Worm (Caenorhabditis elegans) whole organism, L1 larva: ENCODE measurements around the gene F44D12.10.

Source experiments
- dpl-1 ChIP-seq, 3 experiments: fragments of 150-350 bp in 2 of 3; sonication (generic microtip) in 1 of 3; optimal IDR thresholded peaks; 2 replicates each; lab custom pipeline; 2014 to 2017; ENCODE audit warnings: missing biosample characterization in 3 of 3, missing genetic modification characterization in 3 of 3, missing genetic modification reagents in 3 of 3
- egl-13 ChIP-seq: sonication (generic microtip); optimal IDR thresholded peaks from 2 replicates; lab custom pipeline; 2016; ENCODE audit warnings: missing genotype, missing genetic modification reagents, missing genetic modification characterization, missing compliant biosample characterization
- elt-3 ChIP-seq, 6 experiments: fragments of 150-350 bp in 1 of 6; sonication (generic microtip); optimal IDR thresholded peaks; 2 replicates each; lab custom pipeline; 2017 to 2018; ENCODE audit warnings: missing biosample characterization in 6 of 6, missing genetic modification characterization in 6 of 6, inconsistent platforms in 1 of 6
- lsy-2 ChIP-seq, 2 experiments: fragments of 150-350 bp; optimal IDR thresholded peaks; 2 replicates each; lab custom pipeline; 2014; ENCODE audit warnings: missing biosample characterization in 2 of 2, missing genetic modification characterization in 2 of 2
- snpc-4 ChIP-seq: fragments of 150-350 bp; optimal IDR thresholded peaks from 2 replicates; lab custom pipeline; 2014; ENCODE audit warnings: missing biosample characterization, missing genetic modification characterization
- sup-37 ChIP-seq: fragments of 200-800 bp; sonication (Bioruptor generic); optimal IDR thresholded peaks from 2 replicates; lab custom pipeline; 2018; ENCODE audit warnings: mild to moderate bottlenecking, missing genetic modification characterization, missing compliant biosample characterization
- swsn-7 ChIP-seq: sonication (generic microtip); optimal IDR thresholded peaks from 2 replicates; lab custom pipeline; 2016; ENCODE audit warnings: missing genetic modification characterization, missing compliant biosample characterization
- unc-62 ChIP-seq: fragments of 150-350 bp; optimal IDR thresholded peaks from 2 replicates; lab custom pipeline; 2014; ENCODE audit warnings: missing biosample characterization, missing genetic modification reagents, missing genetic modification characterization
- vab-15 ChIP-seq: sonication (generic microtip); optimal IDR thresholded peaks from 2 replicates; lab custom pipeline; 2017; ENCODE audit warnings: missing genotype, mild to moderate bottlenecking, missing genetic modification characterization, missing compliant biosample characterization

DNA sequence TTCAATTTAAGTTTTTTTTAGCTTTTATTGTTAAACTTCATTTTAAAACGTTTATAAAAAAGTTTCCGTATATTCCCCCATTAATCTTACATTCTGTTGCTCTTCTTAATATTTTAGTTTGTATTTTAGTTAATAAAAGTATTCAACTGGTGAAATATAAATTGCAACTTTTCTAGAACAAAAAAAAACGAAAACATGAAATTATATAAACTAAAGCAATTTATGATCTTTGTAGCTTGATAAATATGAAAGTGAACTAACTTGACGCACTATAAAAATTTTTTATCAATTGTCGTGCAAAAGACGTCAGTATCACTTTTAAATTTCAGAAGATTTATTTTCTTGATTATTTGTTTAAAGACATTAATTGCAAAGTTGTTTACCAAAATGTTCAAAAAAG is 19.2 kb downstream of the F44D12.10 start, which contains the start of gene F44D12.2:
- no peak for TF ChIP-seq lsy-2 (tag; optimal IDR thresholded peaks at IDR 0.05; lab: Kevin White, UChicago)
- TF ChIP-seq vab-15 (tag; lab: Kevin White, UChicago): no peak
- TF ChIP-seq unc-62 (GFP tag; lab: Kevin White, UChicago): no peak
- TF ChIP-seq elt-3 (tag; optimal IDR thresholded peaks at IDR 0.05; lab: Kevin White, UChicago): no peak
- no peak for TF ChIP-seq egl-13
- no peak for TF ChIP-seq dpl-1 (GFP tag; optimal IDR thresholded peaks at IDR 0.05; lab: Kevin White, UChicago)
- TF ChIP-seq sup-37 (GFP tag; lab: Kevin White, UChicago): no peak
- TF ChIP-seq swsn-7 (tag; lab: Kevin White, UChicago): no peak
- TF ChIP-seq snpc-4 (tag; lab: Kevin White, UChicago): no peak
